Fruit fly (Drosophila melanogaster): ENCODE data around the gene RtGEF.

Gene RtGEF

DNA sequence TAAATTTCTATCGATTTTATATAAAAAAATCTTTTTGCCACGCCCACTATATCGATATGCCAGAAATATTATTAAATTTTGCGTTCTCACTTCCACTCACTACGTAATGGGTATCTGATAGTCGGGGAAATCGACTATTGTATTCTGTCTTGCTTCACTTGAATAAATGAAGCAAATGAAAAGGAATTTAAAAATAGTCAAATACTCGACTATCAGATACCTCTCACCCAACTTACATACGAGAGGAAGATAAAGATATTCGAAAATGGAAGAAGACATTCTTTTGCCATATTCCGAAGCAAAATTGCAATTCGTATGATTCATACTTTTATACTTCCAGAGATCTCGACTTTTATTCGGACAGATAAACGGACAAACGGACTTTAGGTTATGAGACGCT lies 63.6 kb downstream of the RtGEF start:
- TF ChIP-seq CG8478 (optimal IDR thresholded peaks at IDR 0.05) (no peak), CTCF (optimal IDR thresholded peaks at IDR 0.05) (no peak)

DNA sequence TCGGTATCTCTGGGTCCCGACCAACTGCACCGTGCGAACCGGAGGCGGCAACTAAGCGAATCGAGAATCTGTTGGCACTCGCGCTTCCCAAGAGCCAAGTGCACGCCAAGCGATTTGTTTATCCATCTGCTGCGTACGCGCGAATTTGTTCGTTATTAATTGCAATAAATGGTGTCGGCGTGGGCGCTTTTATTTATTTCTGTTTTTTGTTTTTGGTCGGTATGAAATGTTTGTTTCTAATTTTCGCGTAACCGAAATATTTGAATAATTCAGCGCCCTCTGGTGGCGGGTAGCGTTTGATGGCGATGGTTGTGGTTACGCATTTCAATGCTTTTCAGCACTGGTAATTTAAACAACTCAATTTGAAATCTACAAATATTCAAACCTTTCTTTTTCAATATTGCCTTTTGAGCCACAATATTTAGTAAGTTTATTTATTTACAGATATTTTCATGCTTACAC lies 64.5 kb downstream of the RtGEF start, which contains the start of gene CG10947:
Gene CG10947, minus strand, starts transcription at position 51 of the 462 bp plus-strand sequence.
- TF ChIP-seq CG8478 (optimal IDR thresholded peaks at IDR 0.05): no peak
- peak; percentile 84 to 91 for TF ChIP-seq CTCF (optimal IDR thresholded peaks at IDR 0.05)

Measured in S2 (cell line).